Worm (Caenorhabditis elegans) whole organism, mixed stage, embryonic: ENCODE measurements around the gene C36C9.5.

Source experiments
- blmp-1 ChIP-seq: fragments of 150-350 bp; optimal IDR thresholded peaks from 2 replicates; lab custom pipeline; 2014; ENCODE audit warnings: missing biosample characterization, missing genetic modification characterization
- elt-3 ChIP-seq: fragments of 150-350 bp; optimal IDR thresholded peaks from 2 replicates; lab custom pipeline; 2014; ENCODE audit warnings: missing biosample characterization, missing genetic modification characterization
- lsy-2 ChIP-seq: fragments of 150-350 bp; optimal IDR thresholded peaks from 2 replicates; lab custom pipeline; 2014; ENCODE audit warnings: missing biosample characterization, missing genetic modification characterization
- mls-2 ChIP-seq: sonication (generic microtip); optimal IDR thresholded peaks from 2 replicates; lab custom pipeline; 2016; ENCODE audit warnings: mild to moderate bottlenecking, missing genetic modification characterization, moderate library complexity, missing compliant biosample characterization
- nhr-12 ChIP-seq: fragments of 150-350 bp; optimal IDR thresholded peaks from 2 replicates; lab custom pipeline; 2014; ENCODE audit warnings: missing biosample characterization, missing genetic modification characterization
- nhr-2 ChIP-seq: fragments of 150-350 bp; optimal IDR thresholded peaks from 2 replicates; lab custom pipeline; 2014; ENCODE audit warnings: missing biosample characterization, missing genetic modification characterization
- nhr-237 ChIP-seq: fragments of 150-350 bp; optimal IDR thresholded peaks from 2 replicates; lab custom pipeline; 2014; ENCODE audit warnings: missing biosample characterization, missing genetic modification characterization
- nhr-28 ChIP-seq: fragments of 150-350 bp; optimal IDR thresholded peaks from 2 replicates; lab custom pipeline; 2014; ENCODE audit warnings: missing biosample characterization, missing genetic modification characterization
- nhr-76 ChIP-seq: sonication (generic microtip); optimal IDR thresholded peaks from 2 replicates; lab custom pipeline; 2017; ENCODE audit warnings: missing biosample characterization, missing genetic modification characterization
- pha-4 ChIP-seq: fragments of 150-350 bp; optimal IDR thresholded peaks from 2 replicates; lab custom pipeline; 2018; ENCODE audit warnings: missing biosample characterization, missing genetic modification reagents, missing genetic modification characterization
- snpc-4 ChIP-seq: fragments of 150-350 bp; optimal IDR thresholded peaks from 2 replicates; lab custom pipeline; 2014; ENCODE audit warnings: missing biosample characterization, missing genetic modification characterization
- sptf-1 ChIP-seq: sonication (generic microtip); optimal IDR thresholded peaks from 2 replicates; lab custom pipeline; 2017; ENCODE audit warnings: mild to moderate bottlenecking, missing genetic modification characterization, moderate library complexity, missing compliant biosample characterization
- unc-62 ChIP-seq: fragments of 150-350 bp; optimal IDR thresholded peaks from 2 replicates; lab custom pipeline; 2014; ENCODE audit warnings: missing biosample characterization, missing genetic modification reagents, missing genetic modification characterization
- ztf-11 ChIP-seq: fragments of 150-350 bp; optimal IDR thresholded peaks from 2 replicates; lab custom pipeline; 2014; ENCODE audit warnings: missing biosample characterization, missing genetic modification characterization

ce11 chrX:1727056-1727455, 23.3 kb upstream of the C36C9.5 start, which contains the start of gene F07G6.2:
- TF ChIP-seq lsy-2 (tag; lab: Kevin White, UChicago), result no peak
- TF ChIP-seq snpc-4, result no peak
- TF ChIP-seq sptf-1 (tag; lab: Kevin White, UChicago), result no peak
- no peak for TF ChIP-seq nhr-237 (tag; lab: Kevin White, UChicago)
- no peak for TF ChIP-seq pha-4 (tag; lab: Kevin White, UChicago)
- no peak for TF ChIP-seq ztf-11
- TF ChIP-seq unc-62 (GFP tag; lab: Kevin White, UChicago), result no peak
- no peak for TF ChIP-seq nhr-2 (tag; lab: Kevin White, UChicago)
- no peak for TF ChIP-seq nhr-28
- no peak for TF ChIP-seq blmp-1 (tag; lab: Kevin White, UChicago)
- no peak for TF ChIP-seq elt-3 (tag; lab: Kevin White, UChicago)
- TF ChIP-seq nhr-12 (tag; lab: Kevin White, UChicago), result no peak
- no peak for TF ChIP-seq mls-2 (tag; lab: Kevin White, UChicago)
- TF ChIP-seq nhr-76 (tag; lab: Kevin White, UChicago), result no peak
